Fruit fly (Drosophila melanogaster) whole organism, embryonic: ENCODE measurements around the gene CG4839.

Source experiments
- Ada2b ChIP-seq: fragments of 200-800 bp; sonication (Bioruptor generic); IDR thresholded peaks from 2 replicates; pipeline ENCODE4 v1.3.6; 2022; ENCODE audit warnings: missing biosample characterization, missing genetic modification characterization
- Asciz ChIP-seq: fragments of 200-800 bp; sonication (Bioruptor generic); optimal IDR thresholded peaks from 2 replicates; lab custom pipeline; 2017; ENCODE audit warnings: missing biosample characterization, mild to moderate bottlenecking, missing genetic modification characterization, missing genetic modification reagents
- B-H2 ChIP-seq: fragments of 200-800 bp; sonication (Bioruptor generic); optimal IDR thresholded peaks from 2 replicates; lab custom pipeline; 2018; ENCODE audit warnings: missing biosample characterization, mild to moderate bottlenecking, missing genetic modification characterization
- CG10543 ChIP-seq: fragments of 200-800 bp; sonication (Bioruptor generic); optimal IDR thresholded peaks from 3 replicates; lab custom pipeline; 2017; ENCODE audit warnings: missing biosample characterization, mild to moderate bottlenecking, missing genetic modification characterization, moderate library complexity
- CG12104 ChIP-seq: fragments of 200-800 bp; sonication (Bioruptor generic); optimal IDR thresholded peaks from 3 replicates; lab custom pipeline; 2016; ENCODE audit warnings: missing biosample characterization, missing genetic modification characterization
- CG14014 ChIP-seq: fragments of 200-800 bp; sonication (Bioruptor generic); IDR thresholded peaks from 2 replicates; pipeline ENCODE4 v1.3.6; 2022; ENCODE audit warnings: missing biosample characterization, missing genetic modification characterization
- CG15073 ChIP-seq: fragments of 200-800 bp; sonication (Bioruptor generic); optimal IDR thresholded peaks from 2 replicates; lab custom pipeline; 2016; ENCODE audit warnings: missing biosample characterization, missing genetic modification characterization
- CG17359 ChIP-seq: fragments of 200-800 bp; sonication (Bioruptor generic); optimal IDR thresholded peaks from 3 replicates; lab custom pipeline; 2018; ENCODE audit warnings: missing biosample characterization, mild to moderate bottlenecking, missing genetic modification characterization, moderate library complexity
- CG17361 ChIP-seq: fragments of 200-800 bp; sonication (Bioruptor generic); IDR thresholded peaks from 3 replicates; pipeline ENCODE4 v1.3.6; 2022; ENCODE audit warnings: missing biosample characterization, missing genetic modification characterization
- CG17829 ChIP-seq: fragments of 200-800 bp; optimal IDR thresholded peaks from 2 replicates; lab custom pipeline; 2019; ENCODE audit warnings: missing biosample characterization, mild to moderate bottlenecking, missing genetic modification characterization, moderate library complexity
- CG18476 ChIP-seq: fragments of 200-800 bp; sonication (Bioruptor generic); optimal IDR thresholded peaks from 2 replicates; lab custom pipeline; 2016; ENCODE audit warnings: missing biosample characterization, mild to moderate bottlenecking, missing genetic modification characterization
- CG18764 ChIP-seq: fragments of 200-800 bp; sonication (Bioruptor generic); optimal IDR thresholded peaks from 3 replicates; lab custom pipeline; 2016; ENCODE audit warnings: missing biosample characterization, missing genetic modification characterization
- CG2678 ChIP-seq: fragments of 200-800 bp; sonication (Bioruptor generic); optimal IDR thresholded peaks from 3 replicates; lab custom pipeline; 2019; ENCODE audit warnings: missing biosample characterization, mild to moderate bottlenecking, missing genetic modification characterization, moderate library complexity
- CG2889 ChIP-seq: fragments of 200-800 bp; sonication (Bioruptor generic); IDR thresholded peaks from 3 replicates; pipeline ENCODE4 v1.3.6; 2022; ENCODE audit warnings: missing biosample characterization, missing genetic modification characterization
- CG3163 ChIP-seq: fragments of 200-800 bp; sonication (Bioruptor generic); optimal IDR thresholded peaks from 3 replicates; lab custom pipeline; 2016; ENCODE audit warnings: missing biosample characterization, missing genetic modification characterization
- CG33213 ChIP-seq: fragments of 200-800 bp; sonication (Bioruptor generic); optimal IDR thresholded peaks from 3 replicates; lab custom pipeline; 2016; ENCODE audit warnings: missing biosample characterization, missing genetic modification characterization
- CG34422 ChIP-seq: fragments of 200-800 bp; sonication (Bioruptor generic); IDR thresholded peaks from 3 replicates; pipeline ENCODE4 v1.3.6; 2022; ENCODE audit warnings: missing biosample characterization, missing genetic modification characterization
- CG4282 ChIP-seq: fragments of 200-800 bp; sonication (Bioruptor generic); optimal IDR thresholded peaks from 2 replicates; lab custom pipeline; 2016; ENCODE audit warnings: missing biosample characterization, missing genetic modification characterization
- CG4360 ChIP-seq: fragments of 200-800 bp; sonication (Bioruptor generic); IDR thresholded peaks from 2 replicates; pipeline ENCODE4 v1.3.6; 2022; ENCODE audit warnings: missing biosample characterization, missing genetic modification characterization
- CG4820 ChIP-seq: fragments of 200-800 bp; sonication (Bioruptor generic); optimal IDR thresholded peaks from 3 replicates; lab custom pipeline; 2016; ENCODE audit warnings: missing biosample characterization, missing genetic modification characterization
- CG5953 ChIP-seq: fragments of 200-800 bp; sonication (Bioruptor generic); IDR thresholded peaks from 2 replicates; pipeline ENCODE4 v1.3.6; 2022; ENCODE audit warnings: missing biosample characterization, missing genetic modification characterization
- CG6272 ChIP-seq: fragments of 200-800 bp; sonication (Bioruptor generic); IDR thresholded peaks from 2 replicates; pipeline ENCODE4 v1.3.6; 2022; ENCODE audit warnings: missing biosample characterization, missing genetic modification characterization
- CG6791 ChIP-seq: fragments of 200-800 bp; sonication (Bioruptor generic); IDR thresholded peaks from 3 replicates; pipeline ENCODE4 v1.3.6; 2022; ENCODE audit warnings: missing biosample characterization, missing genetic modification characterization; ENCODE audit not compliant: partially characterized antibody
- CG8281 ChIP-seq: fragments of 200-800 bp; sonication (Bioruptor generic); optimal IDR thresholded peaks from 2 replicates; lab custom pipeline; 2018; ENCODE audit warnings: missing biosample characterization, mild to moderate bottlenecking, missing genetic modification characterization, moderate library complexity
- CG9932 ChIP-seq: fragments of 200-800 bp; sonication (Bioruptor generic); IDR thresholded peaks from 2 replicates; pipeline ENCODE4 v1.3.6; 2022; ENCODE audit warnings: missing biosample characterization, missing genetic modification characterization
- Chrac-16 ChIP-seq: fragments of 200-800 bp; sonication (Bioruptor generic); optimal IDR thresholded peaks from 3 replicates; lab custom pipeline; 2016; ENCODE audit warnings: missing biosample characterization, missing genetic modification characterization
- Drgx ChIP-seq: fragments of 200-800 bp; sonication (Bioruptor generic); IDR thresholded peaks from 2 replicates; pipeline ENCODE4 v1.3.6; 2022; ENCODE audit warnings: missing biosample characterization, missing genetic modification characterization
- Elba2 ChIP-seq: fragments of 200-800 bp; sonication (Bioruptor generic); optimal IDR thresholded peaks from 3 replicates; lab custom pipeline; 2016; ENCODE audit warnings: missing biosample characterization, missing genetic modification characterization
- Ets97D ChIP-seq: fragments of 200-800 bp; sonication (Bioruptor generic); optimal IDR thresholded peaks from 3 replicates; lab custom pipeline; 2016; ENCODE audit warnings: missing biosample characterization, missing genetic modification characterization
- HLHmδ ChIP-seq: fragments of 200-800 bp; sonication (Bioruptor generic); optimal IDR thresholded peaks from 2 replicates; lab custom pipeline; 2018; ENCODE audit warnings: missing biosample characterization, mild to moderate bottlenecking, missing genetic modification characterization, moderate library complexity
- Hand ChIP-seq: fragments of 200-800 bp; sonication (Bioruptor generic); optimal IDR thresholded peaks from 2 replicates; lab custom pipeline; 2017; ENCODE audit warnings: mild to moderate bottlenecking, missing biosample characterization, missing genetic modification reagents, missing genetic modification characterization
- Hey ChIP-seq: fragments of 200-800 bp; sonication (Bioruptor generic); optimal IDR thresholded peaks from 3 replicates; lab custom pipeline; 2018; ENCODE audit warnings: missing biosample characterization, mild to moderate bottlenecking, missing genetic modification characterization
- Hmr ChIP-seq: fragments of 200-800 bp; sonication (Bioruptor generic); optimal IDR thresholded peaks from 3 replicates; lab custom pipeline; 2017; ENCODE audit warnings: mild to moderate bottlenecking, missing biosample characterization, missing genetic modification reagents, missing genetic modification characterization
- Myb ChIP-seq: fragments of 200-800 bp; sonication (Bioruptor generic); optimal IDR thresholded peaks from 2 replicates; lab custom pipeline; 2016; ENCODE audit warnings: missing biosample characterization, missing genetic modification characterization
- PHDP ChIP-seq: fragments of 200-800 bp; sonication (Bioruptor generic); optimal IDR thresholded peaks from 3 replicates; lab custom pipeline; 2018; ENCODE audit warnings: missing biosample characterization, mild to moderate bottlenecking, missing genetic modification characterization, moderate library complexity
- Poxn ChIP-seq: fragments of 200-800 bp; sonication (Bioruptor generic); IDR thresholded peaks from 2 replicates; pipeline ENCODE4 v1.3.6; 2022; ENCODE audit warnings: missing biosample characterization, missing genetic modification characterization
- Spps ChIP-seq: fragments of 200-800 bp; sonication (Bioruptor generic); optimal IDR thresholded peaks from 2 replicates; lab custom pipeline; 2018; ENCODE audit warnings: missing biosample characterization, mild to moderate bottlenecking, missing genetic modification characterization
- Tbp ChIP-seq: fragments of >200 bp; optimal IDR thresholded peaks from 2 replicates; lab custom pipeline; 2018; ENCODE audit warnings: missing biosample characterization, missing genetic modification characterization
- Xrp1 ChIP-seq: fragments of 200-800 bp; sonication (Bioruptor generic); IDR thresholded peaks from 2 replicates; pipeline ENCODE4 v1.3.6; 2022; ENCODE audit warnings: missing biosample characterization, missing genetic modification characterization
- ash1 ChIP-seq: fragments of 200-800 bp; sonication (Bioruptor generic); optimal IDR thresholded peaks from 2 replicates; lab custom pipeline; 2018; ENCODE audit warnings: missing biosample characterization, mild to moderate bottlenecking, missing genetic modification characterization
- eyg ChIP-seq: fragments of 200-800 bp; sonication (Bioruptor generic); optimal IDR thresholded peaks from 3 replicates; lab custom pipeline; 2016; ENCODE audit warnings: missing biosample characterization, missing genetic modification characterization
- lola ChIP-seq, 3 experiments: fragments of >200 bp in 2 of 3; fragments of 200-800 bp in 1 of 3; sonication (Bioruptor generic) in 1 of 3; optimal IDR thresholded peaks; 2 replicates each; lab custom pipeline; 2017 to 2019; ENCODE audit warnings: missing biosample characterization in 3 of 3, missing genetic modification characterization in 3 of 3, mild to moderate bottlenecking in 1 of 3, moderate library complexity in 1 of 3
- nom ChIP-seq: fragments of 200-800 bp; sonication (Bioruptor generic); optimal IDR thresholded peaks from 2 replicates; lab custom pipeline; 2017; ENCODE audit warnings: missing biosample characterization, missing genetic modification characterization, mild to moderate bottlenecking, moderate library complexity, missing genetic modification reagents
- oc ChIP-seq: fragments of 200-800 bp; sonication (Bioruptor generic); optimal IDR thresholded peaks from 2 replicates; lab custom pipeline; 2018; ENCODE audit warnings: missing biosample characterization, mild to moderate bottlenecking, missing genetic modification characterization, moderate library complexity
- sd ChIP-seq: fragments of 200-800 bp; sonication (Bioruptor generic); optimal IDR thresholded peaks from 3 replicates; lab custom pipeline; 2018; ENCODE audit warnings: missing biosample characterization, mild to moderate bottlenecking, missing genetic modification characterization, moderate library complexity
- sens ChIP-seq: fragments of 200-800 bp; sonication (Bioruptor generic); peaks from one replicate; lab custom pipeline; 2016; ENCODE audit warnings: missing biosample characterization, missing genetic modification characterization
- sens-2 ChIP-seq: fragments of 200-800 bp; sonication (Bioruptor generic); IDR thresholded peaks from 2 replicates; pipeline ENCODE4 v1.3.6; 2022; ENCODE audit warnings: missing biosample characterization, missing genetic modification characterization
- ssp ChIP-seq: fragments of 200-800 bp; sonication (Bioruptor generic); IDR thresholded peaks from 2 replicates; pipeline ENCODE4 v1.3.6; 2022; ENCODE audit warnings: missing biosample characterization, missing genetic modification characterization
- twi ChIP-seq: fragments of 200-800 bp; optimal IDR thresholded peaks from 2 replicates; lab custom pipeline; 2019; ENCODE audit warnings: missing biosample characterization, mild to moderate bottlenecking, missing genetic modification characterization, moderate library complexity
- unc-4 ChIP-seq: fragments of 200-800 bp; sonication (Bioruptor generic); IDR thresholded peaks from 2 replicates; pipeline ENCODE4 v1.3.6; 2022; ENCODE audit warnings: missing biosample characterization, missing genetic modification characterization; ENCODE audit not compliant: partially characterized antibody
- zf30C ChIP-seq: fragments of 200-800 bp; sonication (Bioruptor generic); optimal IDR thresholded peaks from 3 replicates; lab custom pipeline; 2018; ENCODE audit warnings: missing biosample characterization, mild to moderate bottlenecking, missing genetic modification characterization

CG4839 gene

dm6 chr2L:10200847-10201246 is 56.3 kb downstream of the CG4839 start, which contains the start of the genes Ripalpha and RpL7 (continued):
- TF ChIP-seq CG17829 (tag; lab: Kevin White, UChicago) (peak; percentile 90), Hand (peak; percentile 93), Tbp (GFP tag; lab: Kevin White, UChicago) (no peak), Myb (GFP tag; lab: Kevin White, UChicago) (peak; percentile 93), sens-2 (peak; percentile 96), CG12104 (GFP tag; lab: Kevin White, UChicago) (peak; percentile 98), sd (tag; lab: Kevin White, UChicago) (peak; percentile 81), sens (GFP tag; lab: Kevin White, UChicago) (peak; percentile 100), CG18476 (GFP tag; lab: Kevin White, UChicago) (peak; percentile 92), Elba2 (GFP tag; lab: Kevin White, UChicago) (peak; percentile 80), Hmr (GFP tag; lab: Kevin White, UChicago) (peak; percentile 100), CG5953 (GFP tag; lab: Robert Waterston, UW) (peak; percentile 97), CG15073 (peak; percentile 66), CG9932 (GFP tag; lab: Robert Waterston, UW) (peak; percentile 98), ssp (GFP tag; lab: Robert Waterston, UW) (peak; percentile 88), unc-4 (peak; percentile 90), zf30C (GFP tag; lab: Kevin White, UChicago) (peak; percentile 77), Xrp1 (peak; percentile 81), Spps (tag; lab: Kevin White, UChicago) (peak; percentile 90), Poxn (peak; percentile 90), CG8281 (tag; lab: Kevin White, UChicago) (peak; percentile 82), eyg (GFP tag; lab: Kevin White, UChicago) (peak; percentile 97), CG2678 (peak; percentile 90), CG34422 (GFP tag; lab: Robert Waterston, UW) (peak; percentile 98), lola (GFP tag; optimal IDR thresholded peaks at IDR 0.05; lab: Kevin White, UChicago) (peak in 1 of 3 experiments; percentile 78), CG4360 (GFP tag; lab: Robert Waterston, UW) (peak; percentile 74), CG17359 (peak; percentile 96), CG14014 (GFP tag; lab: Robert Waterston, UW) (peak; percentile 96), CG2889 (peak; percentile 87), Hey (peak; percentile 98), PHDP (tag; lab: Kevin White, UChicago) (peak; percentile 96), nom (peak; percentile 96), HLHmδ (GFP tag; lab: Kevin White, UChicago) (peak; percentile 100), twi (tag; lab: Kevin White, UChicago) (peak; percentile 80), ash1 (GFP tag; lab: Kevin White, UChicago) (peak; percentile 100), Drgx (GFP tag; lab: Robert Waterston, UW) (peak; percentile 84), CG18764 (peak; percentile 98), Ets97D (GFP tag; lab: Kevin White, UChicago) (peak; percentile 100), Chrac-16 (peak; percentile 94), CG3163 (peak; percentile 92), oc (peak; percentile 94), CG6272 (peak; percentile 94), CG17361 (GFP tag; lab: Robert Waterston, UW) (peak; percentile 94), CG4820 (GFP tag; lab: Kevin White, UChicago) (peak; percentile 94), CG10543 (peak; percentile 99), Asciz (GFP tag; lab: Kevin White, UChicago) (peak; percentile 96), CG4282 (GFP tag; lab: Kevin White, UChicago) (peak; percentile 97), CG6791 (GFP tag; lab: Robert Waterston, UW) (peak; percentile 95), Ada2b (GFP tag; lab: Robert Waterston, UW) (peak; percentile 86), CG33213 (GFP tag; lab: Kevin White, UChicago) (peak; percentile 99), B-H2 (peak; percentile 99)
